Fruit fly (Drosophila melanogaster): ENCODE results near the gene Tomosyn.

Tomosyn gene

DNA sequence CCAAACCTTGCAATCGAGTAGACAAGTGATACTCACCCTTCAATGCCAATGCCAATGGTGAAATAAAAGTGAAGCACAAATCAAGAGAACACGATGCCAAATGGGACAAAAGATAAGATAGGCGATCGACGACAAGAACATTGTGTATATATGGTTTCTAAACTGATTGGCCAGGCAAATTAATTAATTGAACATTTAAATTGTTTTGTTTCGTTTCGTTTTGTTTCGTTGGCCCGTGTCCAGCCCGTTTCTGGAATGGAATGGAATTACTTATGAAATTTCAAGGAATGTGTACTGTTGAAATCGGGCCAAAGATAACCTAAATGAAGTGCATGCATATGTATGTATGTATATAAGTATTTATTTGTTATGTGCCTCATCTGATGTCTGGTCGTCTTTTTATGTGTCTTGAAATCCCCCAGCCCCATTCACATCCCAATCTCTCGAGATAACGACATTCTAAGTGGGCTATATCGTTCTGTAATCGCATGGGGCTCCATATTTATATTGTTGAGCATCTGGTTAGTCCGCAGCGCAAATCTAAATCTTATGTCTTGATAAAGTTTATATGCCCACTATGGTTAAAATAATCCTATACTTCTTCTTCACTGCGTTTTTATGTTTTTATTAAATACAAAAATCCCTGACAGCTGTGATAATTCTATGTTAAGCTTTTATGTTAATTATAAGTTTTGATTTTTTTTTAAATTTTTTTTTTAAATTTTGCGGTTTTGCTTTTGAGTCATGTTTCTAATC lies 44.6 kb downstream of the Tomosyn start:
- no peak for TF ChIP-seq psq (optimal IDR thresholded peaks at IDR 0.05)
- no peak for TF ChIP-seq Sin3A (optimal IDR thresholded peaks at IDR 0.05)
- TF ChIP-seq h (optimal IDR thresholded peaks at IDR 0.05): no peak
- no peak for TF ChIP-seq ttk (optimal IDR thresholded peaks at IDR 0.05)
- TF ChIP-seq Myc (optimal IDR thresholded peaks at IDR 0.05): no peak
- no peak for TF ChIP-seq insv (optimal IDR thresholded peaks at IDR 0.05)

DNA sequence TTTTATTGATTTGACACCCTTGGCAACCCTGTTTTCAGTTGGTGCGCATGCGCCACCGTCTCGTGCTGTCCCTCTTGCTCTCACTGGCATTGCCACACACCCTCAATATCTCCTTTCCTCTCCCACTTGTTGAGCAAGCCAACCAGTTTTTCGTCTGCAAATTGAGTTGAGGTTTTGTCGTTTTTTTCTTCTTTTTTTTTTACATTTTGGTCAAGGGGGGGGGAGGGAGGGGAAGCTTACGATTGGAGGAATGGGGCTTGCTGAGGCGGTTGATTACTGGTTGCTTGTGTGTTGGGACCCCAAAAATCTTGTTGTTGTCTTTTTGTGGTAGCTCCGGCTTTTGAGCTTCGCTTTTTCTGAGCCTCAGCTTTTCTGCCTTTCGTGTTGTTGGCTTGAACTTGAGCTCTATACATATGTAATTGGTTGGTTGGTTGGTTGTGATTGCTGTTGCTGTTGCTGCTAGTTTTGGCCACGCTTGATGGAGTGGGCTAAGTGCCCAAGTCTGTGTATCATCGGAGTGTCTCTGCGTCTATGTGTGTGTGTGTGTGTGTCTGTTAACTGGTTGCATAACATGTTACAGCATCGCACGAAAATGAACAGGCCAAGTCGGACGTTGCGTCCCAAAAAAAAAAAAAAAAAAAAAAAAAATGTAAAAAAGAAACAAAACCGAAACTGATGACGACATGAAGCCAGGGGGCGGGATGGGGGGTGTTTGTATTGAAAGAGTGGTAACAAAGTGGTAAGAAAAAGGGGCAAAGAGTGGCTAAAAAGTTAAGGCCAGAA lies 45.3 kb downstream of the Tomosyn start:
- TF ChIP-seq psq (optimal IDR thresholded peaks at IDR 0.05): no peak
- no peak for TF ChIP-seq insv (optimal IDR thresholded peaks at IDR 0.05)
- TF ChIP-seq h (optimal IDR thresholded peaks at IDR 0.05): no peak
- no peak for TF ChIP-seq Sin3A (optimal IDR thresholded peaks at IDR 0.05)
- no peak for TF ChIP-seq ttk (optimal IDR thresholded peaks at IDR 0.05)
- TF ChIP-seq Myc (optimal IDR thresholded peaks at IDR 0.05): no peak

DNA sequence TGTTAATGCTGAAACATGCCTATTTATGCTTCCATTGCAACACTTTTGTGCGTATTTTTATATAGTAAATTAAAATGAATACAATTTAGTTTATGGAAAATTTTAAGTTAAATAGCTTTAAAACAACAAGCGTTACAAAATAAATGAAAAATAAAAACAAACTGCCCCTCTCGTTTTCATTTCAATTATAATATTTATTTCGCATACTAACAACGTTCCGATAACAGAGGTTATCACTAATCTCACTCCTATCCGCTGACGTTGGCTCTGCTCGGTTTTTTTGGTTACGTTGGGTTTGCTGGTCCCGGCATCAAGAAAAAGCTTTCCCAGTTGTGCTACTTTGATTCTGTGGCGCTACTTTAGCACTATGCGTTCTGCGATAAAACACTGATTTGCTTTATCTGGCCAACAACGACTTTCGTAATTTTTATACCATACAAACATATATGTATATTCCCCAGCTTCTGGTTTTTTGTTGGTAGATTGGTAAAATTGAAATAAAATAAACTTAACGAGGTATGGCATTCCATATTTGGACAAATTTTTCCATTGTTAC lies 51.1 kb downstream of the Tomosyn start:
- TF ChIP-seq h (optimal IDR thresholded peaks at IDR 0.05) (no peak), Sin3A (optimal IDR thresholded peaks at IDR 0.05) (no peak), Myc (optimal IDR thresholded peaks at IDR 0.05) (no peak), psq (optimal IDR thresholded peaks at IDR 0.05) (no peak), ttk (optimal IDR thresholded peaks at IDR 0.05) (no peak), insv (optimal IDR thresholded peaks at IDR 0.05) (no peak)

DNA sequence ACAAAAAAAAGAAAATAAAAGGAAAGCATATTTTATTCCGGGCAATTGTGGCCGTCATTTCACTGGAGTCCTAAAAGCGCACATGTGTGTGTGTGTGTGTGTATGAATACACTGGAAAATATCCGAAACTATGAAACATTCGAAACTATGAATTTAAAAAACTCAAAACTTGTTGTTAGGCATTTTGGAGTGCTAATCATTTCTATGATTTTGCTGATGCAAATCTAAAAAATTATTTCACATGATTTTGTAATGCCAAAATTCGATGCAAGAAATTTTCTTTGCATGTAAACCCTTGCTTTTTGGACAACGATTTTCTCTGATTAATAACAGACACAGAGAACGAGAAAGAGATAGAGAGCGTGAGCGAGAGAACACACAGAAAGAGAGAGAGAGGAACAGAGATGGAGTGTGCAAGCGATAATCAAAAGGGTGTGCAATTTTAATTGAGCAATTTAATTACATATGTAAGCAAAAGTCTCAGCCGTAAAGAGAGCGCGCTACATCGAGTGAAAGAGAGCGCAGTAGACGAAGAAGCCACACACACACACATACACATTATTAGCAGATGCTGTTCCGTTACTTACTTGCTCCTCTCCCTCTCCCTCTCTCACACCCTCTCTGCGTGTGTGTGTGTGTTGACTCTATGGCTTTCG lies 67.8 kb downstream of the Tomosyn start:
- TF ChIP-seq insv (optimal IDR thresholded peaks at IDR 0.05): no peak
- TF ChIP-seq ttk (optimal IDR thresholded peaks at IDR 0.05): no peak
- TF ChIP-seq h (optimal IDR thresholded peaks at IDR 0.05): no peak
- TF ChIP-seq psq (optimal IDR thresholded peaks at IDR 0.05): no peak
- TF ChIP-seq Sin3A (optimal IDR thresholded peaks at IDR 0.05): no peak
- TF ChIP-seq Myc (optimal IDR thresholded peaks at IDR 0.05): no peak

Data from Kc167 (cell line).